Worm (Caenorhabditis elegans): ENCODE results near the gene ctsa-3.1.

DNA sequence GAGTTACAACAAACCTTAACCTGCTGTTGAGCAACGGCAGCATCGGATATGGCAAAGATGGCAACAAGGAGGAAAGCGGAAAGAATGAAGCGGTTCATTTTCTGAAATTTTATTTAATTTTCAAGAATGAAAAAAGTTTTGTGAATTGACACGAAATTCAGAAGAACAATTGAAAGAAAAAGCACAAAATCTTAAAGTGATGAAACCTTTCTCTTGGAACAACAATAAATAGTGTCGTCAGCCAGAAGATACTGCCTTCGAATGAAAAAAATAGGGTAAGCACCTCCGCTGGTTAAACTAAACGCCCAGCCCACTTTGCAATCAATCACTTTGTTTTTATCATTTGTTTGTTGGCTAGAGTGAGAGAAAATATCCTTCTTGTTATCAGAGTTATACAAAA lies 20.6 kb upstream of the ctsa-3.1 start, which contains the start of gene E04F6.9:
- TF ChIP-seq him-1 (tag; optimal IDR thresholded peaks at IDR 0.05) (no peak), W03F9.2 (tag; optimal IDR thresholded peaks at IDR 0.05) (no peak)

Measured in whole organism, L4/young adult.